Worm (Caenorhabditis elegans) whole organism, young adult: ENCODE data around the gene lem-2.

Source experiments
- B0261.1 ChIP-seq: sonication (generic microtip); optimal IDR thresholded peaks from 2 replicates; lab custom pipeline; 2016; ENCODE audit warnings: mild to moderate bottlenecking, missing genetic modification characterization, moderate library complexity, missing compliant biosample characterization
- C06A6.2 ChIP-seq: fragments of 200-800 bp; sonication (Bioruptor generic); conservative IDR thresholded peaks from 2 replicates; pipeline ENCODE4 v1.3.6; 2022; ENCODE audit warnings: missing genetic modification characterization, missing compliant biosample characterization
- F22D6.2 ChIP-seq: sonication (generic microtip); optimal IDR thresholded peaks from 2 replicates; lab custom pipeline; 2016; ENCODE audit warnings: mild to moderate bottlenecking, missing genetic modification characterization, missing compliant biosample characterization
- F33H1.4 ChIP-seq: fragments of 200-800 bp; sonication (Bioruptor generic); IDR thresholded peaks from 2 replicates; pipeline ENCODE4 v1.3.6; 2022; ENCODE audit warnings: missing genetic modification reagents, missing genetic modification characterization, missing compliant biosample characterization
- F49E8.2 ChIP-seq: sonication (generic microtip); optimal IDR thresholded peaks from 3 replicates; lab custom pipeline; 2017; ENCODE audit warnings: missing genetic modification characterization, mild to moderate bottlenecking, missing compliant biosample characterization, antibody characterized with exemption, moderate library complexity; ENCODE audit not compliant: insufficient read depth
- K11D2.4 ChIP-seq: fragments of 200-800 bp; sonication (Bioruptor generic); IDR thresholded peaks from 2 replicates; pipeline ENCODE4 v1.3.6; 2022; ENCODE audit warnings: missing genetic modification reagents, missing genetic modification characterization, missing compliant biosample characterization
- K12H6.12 ChIP-seq: fragments of 200-800 bp; sonication (Bioruptor generic); optimal IDR thresholded peaks from 2 replicates; lab custom pipeline; 2018; ENCODE audit warnings: mild to moderate bottlenecking, missing genetic modification characterization, missing compliant biosample characterization
- T26A5.8 ChIP-seq: sonication (generic microtip); optimal IDR thresholded peaks from 2 replicates; lab custom pipeline; 2016; ENCODE audit warnings: missing genetic modification characterization, missing compliant biosample characterization
- Y67H2A.10 ChIP-seq: fragments of 200-800 bp; sonication (Bioruptor generic); conservative IDR thresholded peaks from 2 replicates; pipeline ENCODE4 v1.3.6; 2022; ENCODE audit warnings: missing genetic modification reagents, missing genetic modification characterization, missing compliant biosample characterization
- Y95B8A.8 ChIP-seq: fragments of 200-800 bp; sonication (Bioruptor generic); IDR thresholded peaks from 2 replicates; pipeline ENCODE4 v1.3.6; 2022; ENCODE audit warnings: missing genetic modification reagents, missing genetic modification characterization, missing compliant biosample characterization
- akir-1 ChIP-seq: fragments of 200-800 bp; sonication (Bioruptor generic); optimal IDR thresholded peaks from 2 replicates; lab custom pipeline; 2018; ENCODE audit warnings: mild to moderate bottlenecking, missing genetic modification characterization, moderate library complexity, missing compliant biosample characterization
- ama-1 ChIP-seq, 3 experiments: fragments of 150-350 bp in 1 of 3; sonication (generic microtip) in 2 of 3; optimal IDR thresholded peaks; 2 replicates each; lab custom pipeline; 2014 to 2018; ENCODE audit warnings: missing biosample characterization in 2 of 3, missing genetic modification characterization in 2 of 3, missing genetic modification reagents in 2 of 3
- aptf-3 ChIP-seq: fragments of 200-800 bp; sonication (Bioruptor generic); IDR thresholded peaks from 2 replicates; pipeline ENCODE4 v1.3.6; 2022; ENCODE audit warnings: missing genetic modification characterization, missing compliant biosample characterization
- ceh-100 ChIP-seq: fragments of 200-800 bp; sonication (Bioruptor generic); IDR thresholded peaks from 2 replicates; pipeline ENCODE4 v1.3.6; 2022; ENCODE audit warnings: missing genetic modification reagents, missing genetic modification characterization, missing compliant biosample characterization
- ceh-58 ChIP-seq: fragments of 200-800 bp; sonication (Bioruptor generic); IDR thresholded peaks from 2 replicates; pipeline ENCODE4 v1.3.6; 2022; ENCODE audit warnings: missing genetic modification characterization, missing compliant biosample characterization
- ceh-91 ChIP-seq: fragments of 200-800 bp; sonication (Bioruptor generic); IDR thresholded peaks from 2 replicates; pipeline ENCODE4 v1.3.6; 2022; ENCODE audit warnings: missing genetic modification reagents, missing genetic modification characterization, missing compliant biosample characterization
- dpff-1 ChIP-seq: sonication (generic microtip); optimal IDR thresholded peaks from 2 replicates; lab custom pipeline; 2017; ENCODE audit warnings: mild to moderate bottlenecking, missing genetic modification characterization, missing compliant biosample characterization
- efl-1 ChIP-seq: fragments of 150-350 bp; optimal IDR thresholded peaks from 2 replicates; lab custom pipeline; 2014; ENCODE audit warnings: missing biosample characterization, missing genetic modification reagents, missing genetic modification characterization
- ekl-4 ChIP-seq: fragments of 200-800 bp; sonication (Bioruptor generic); IDR thresholded peaks from 2 replicates; pipeline ENCODE4 v1.3.6; 2022; ENCODE audit warnings: missing genetic modification reagents, missing genetic modification characterization, missing compliant biosample characterization
- ets-4 ChIP-seq: fragments of 200-800 bp; sonication (Bioruptor generic); optimal IDR thresholded peaks from 2 replicates; lab custom pipeline; 2018; ENCODE audit warnings: mild to moderate bottlenecking, missing genetic modification characterization, missing compliant biosample characterization
- fkh-3 ChIP-seq: sonication (generic microtip); optimal IDR thresholded peaks from 2 replicates; lab custom pipeline; 2016; ENCODE audit warnings: mild to moderate bottlenecking, missing genetic modification characterization, missing compliant biosample characterization
- gei-17 ChIP-seq: fragments of 200-800 bp; sonication (Bioruptor generic); optimal IDR thresholded peaks from 2 replicates; lab custom pipeline; 2018; ENCODE audit warnings: mild to moderate bottlenecking, missing genetic modification characterization, missing compliant biosample characterization
- hmg-20 ChIP-seq: fragments of 200-800 bp; sonication (Bioruptor generic); IDR thresholded peaks from 2 replicates; pipeline ENCODE4 v1.3.6; 2022; ENCODE audit warnings: missing genetic modification reagents, missing genetic modification characterization, missing compliant biosample characterization
- hrde-1 ChIP-seq: sonication (generic microtip); optimal IDR thresholded peaks from 2 replicates; lab custom pipeline; 2016; ENCODE audit warnings: missing genetic modification characterization, mild to moderate bottlenecking, missing compliant biosample characterization, moderate library complexity, missing genotype, missing genetic modification reagents, borderline replicate concordance
- hsf-1 ChIP-seq: fragments of 200-800 bp; sonication (Bioruptor generic); IDR thresholded peaks from 2 replicates; pipeline ENCODE4 v1.3.6; 2022; ENCODE audit warnings: missing genetic modification reagents, missing genetic modification characterization, missing compliant biosample characterization
- let-607 ChIP-seq, 2 experiments: fragments of 200-800 bp in 1 of 2; sonication (Bioruptor generic) in 1 of 2; sonication (generic microtip) in 1 of 2; optimal IDR thresholded peaks; 2 replicates each; lab custom pipeline; 2016 to 2018; ENCODE audit warnings: mild to moderate bottlenecking in 2 of 2, missing compliant biosample characterization in 2 of 2, missing genetic modification characterization in 2 of 2, moderate library complexity in 2 of 2, missing genotype in 1 of 2
- lin-26 ChIP-seq: fragments of 200-800 bp; sonication (Bioruptor generic); IDR thresholded peaks from 2 replicates; pipeline ENCODE4 v1.3.6; 2022; ENCODE audit warnings: missing genetic modification reagents, missing genetic modification characterization, missing compliant biosample characterization
- lin-35 ChIP-seq, 3 experiments: fragments of 150-350 bp in 2 of 3; sonication (generic microtip) in 1 of 3; optimal IDR thresholded peaks; 2 replicates each; lab custom pipeline; 2014 to 2018; ENCODE audit warnings: missing biosample characterization in 3 of 3, missing genetic modification characterization in 3 of 3, missing genetic modification reagents in 3 of 3
- lin-54 ChIP-seq: fragments of 200-800 bp; sonication (Bioruptor generic); optimal IDR thresholded peaks from 2 replicates; lab custom pipeline; 2018; ENCODE audit warnings: mild to moderate bottlenecking, missing genetic modification characterization, missing compliant biosample characterization
- madf-6 ChIP-seq: fragments of 200-800 bp; sonication (Bioruptor generic); IDR thresholded peaks from 2 replicates; pipeline ENCODE4 v1.3.6; 2022; ENCODE audit warnings: missing genetic modification reagents, missing genetic modification characterization, missing compliant biosample characterization
- mcd-1 ChIP-seq: fragments of 200-800 bp; sonication (Bioruptor generic); IDR thresholded peaks from 2 replicates; pipeline ENCODE4 v1.3.6; 2022; ENCODE audit warnings: missing genetic modification reagents, missing genetic modification characterization, missing compliant biosample characterization
- mes-4 ChIP-seq: sonication (generic microtip); optimal IDR thresholded peaks from 2 replicates; lab custom pipeline; 2016; ENCODE audit warnings: missing genotype, missing genetic modification characterization, missing compliant biosample characterization
- nfya-1 ChIP-seq: sonication (generic microtip); optimal IDR thresholded peaks from 2 replicates; lab custom pipeline; 2017; ENCODE audit warnings: antibody characterized with exemption, missing compliant biosample characterization, missing genetic modification characterization, borderline replicate concordance; ENCODE audit not compliant: insufficient read depth
- nhr-120 ChIP-seq: fragments of 200-800 bp; sonication (Bioruptor generic); IDR thresholded peaks from 2 replicates; pipeline ENCODE4 v1.3.6; 2022; ENCODE audit warnings: missing genetic modification characterization, missing compliant biosample characterization
- nhr-90 ChIP-seq: sonication (generic microtip); optimal IDR thresholded peaks from 2 replicates; lab custom pipeline; 2016; ENCODE audit warnings: missing genotype, mild to moderate bottlenecking, missing genetic modification characterization, missing compliant biosample characterization
- pbrm-1 ChIP-seq: fragments of 200-800 bp; sonication (Bioruptor generic); IDR thresholded peaks from 2 replicates; pipeline ENCODE4 v1.3.6; 2022; ENCODE audit warnings: missing genetic modification reagents, missing genetic modification characterization, missing compliant biosample characterization
- pha-4 ChIP-seq: fragments of 150-350 bp; sonication (generic microtip); optimal IDR thresholded peaks from 2 replicates; lab custom pipeline; 2014; ENCODE audit warnings: missing biosample characterization, missing genetic modification reagents, missing genetic modification characterization
- rpc-1 ChIP-seq, 2 experiments: fragments of 150-350 bp in 1 of 2; sonication (generic microtip) in 1 of 2; optimal IDR thresholded peaks; 2 replicates each; lab custom pipeline; 2014 to 2018; ENCODE audit warnings: missing biosample characterization in 1 of 2, missing genetic modification characterization in 1 of 2, missing genetic modification reagents in 1 of 2, missing genotype in 1 of 2
- sdz-38 ChIP-seq: sonication (generic microtip); optimal IDR thresholded peaks from 2 replicates; lab custom pipeline; 2016; ENCODE audit warnings: missing genotype, missing genetic modification characterization, missing compliant biosample characterization
- snpc-1.1 ChIP-seq: sonication (generic microtip); optimal IDR thresholded peaks from 2 replicates; lab custom pipeline; 2017; ENCODE audit warnings: missing genetic modification characterization, mild to moderate bottlenecking, missing compliant biosample characterization, antibody characterized with exemption, moderate library complexity, missing genotype, missing genetic modification reagents; ENCODE audit not compliant: insufficient read depth
- snpc-4 ChIP-seq, 5 experiments: fragments of 150-350 bp in 1 of 5; sonication (generic microtip) in 4 of 5; optimal IDR thresholded peaks; 2 replicates each; lab custom pipeline; 2014 to 2018; ENCODE audit warnings: missing genetic modification characterization in 5 of 5, missing biosample characterization in 3 of 5, antibody characterized with exemption in 2 of 5, mild to moderate bottlenecking in 2 of 5, missing compliant biosample characterization in 2 of 5, missing genotype in 2 of 5, moderate library complexity in 2 of 5, missing genetic modification reagents in 1 of 5
- somi-1 ChIP-seq: fragments of 200-800 bp; sonication (Bioruptor generic); optimal IDR thresholded peaks from 2 replicates; lab custom pipeline; 2018; ENCODE audit warnings: mild to moderate bottlenecking, missing genetic modification characterization, missing compliant biosample characterization
- sptf-2 ChIP-seq: fragments of 200-800 bp; sonication (Bioruptor generic); optimal IDR thresholded peaks from 2 replicates; lab custom pipeline; 2018; ENCODE audit warnings: mild to moderate bottlenecking, missing genetic modification characterization, missing compliant biosample characterization
- tbp1 ChIP-seq: fragments of 200-800 bp; sonication (Bioruptor generic); optimal IDR thresholded peaks from 2 replicates; lab custom pipeline; 2018; ENCODE audit warnings: mild to moderate bottlenecking, missing genetic modification characterization, missing compliant biosample characterization
- tbx-9 ChIP-seq: sonication (generic microtip); optimal IDR thresholded peaks from 2 replicates; lab custom pipeline; 2016; ENCODE audit warnings: borderline replicate concordance, missing genetic modification characterization, inconsistent platforms, missing compliant biosample characterization
- ztf-26 ChIP-seq: sonication (generic microtip); optimal IDR thresholded peaks from 2 replicates; lab custom pipeline; 2017; ENCODE audit warnings: missing genetic modification characterization, missing compliant biosample characterization
- ztf-28 ChIP-seq: fragments of 200-800 bp; sonication (Bioruptor generic); IDR thresholded peaks from 2 replicates; pipeline ENCODE4 v1.3.6; 2022; ENCODE audit warnings: missing genetic modification reagents, missing genetic modification characterization, missing compliant biosample characterization

Gene lem-2

ce11 chrII:14050506-14050905, 12.7 kb upstream of the lem-2 start (continued):
- TF ChIP-seq C06A6.2 (GFP tag; lab: Robert Waterston, UW), result 0 out of 2 replicates have a peak, but pooled peaks have one; percentile 33
- TF ChIP-seq madf-6, result peak; percentile 50
- TF ChIP-seq F49E8.2 (tag; lab: Kevin White, UChicago), result no peak
- TF ChIP-seq ets-4 (GFP tag; lab: Kevin White, UChicago), result peak; percentile 4
- no peak for TF ChIP-seq tbx-9 (tag; lab: Kevin White, UChicago)
- no peak for TF ChIP-seq hrde-1 (tag; lab: Kevin White, UChicago)
- TF ChIP-seq aptf-3 (GFP tag; lab: Robert Waterston, UW), result no peak
- TF ChIP-seq K12H6.12 (tag; lab: Kevin White, UChicago), result peak; percentile 43
- no peak for TF ChIP-seq nhr-120 (GFP tag; lab: Robert Waterston, UW)
- TF ChIP-seq let-607 (tag; optimal IDR thresholded peaks at IDR 0.05; lab: Kevin White, UChicago), result no peak
- TF ChIP-seq lin-26, result peak; percentile 66
- no peak for TF ChIP-seq snpc-1.1 (tag; lab: Kevin White, UChicago)
- TF ChIP-seq akir-1 (GFP tag; lab: Kevin White, UChicago), result peak; percentile 53
- TF ChIP-seq ztf-28 (GFP tag; lab: Robert Waterston, UW), result no peak
- no peak for TF ChIP-seq dpff-1 (tag; lab: Kevin White, UChicago)
- no peak for TF ChIP-seq Y95B8A.8
- TF ChIP-seq hsf-1 (GFP tag; lab: Robert Waterston, UW), result no peak
- peak; percentile 39 for TF ChIP-seq efl-1 (GFP tag; lab: Kevin White, UChicago)
- no peak for TF ChIP-seq gei-17
- TF ChIP-seq ekl-4 (GFP tag; lab: Robert Waterston, UW), result no peak
- no peak for TF ChIP-seq rpc-1 (optimal IDR thresholded peaks at IDR 0.05; lab: Kevin White, UChicago)
- TF ChIP-seq rpc-1 (tag; optimal IDR thresholded peaks at IDR 0.05; lab: Kevin White, UChicago), result no peak
- TF ChIP-seq fkh-3 (tag; lab: Kevin White, UChicago), result no peak
- TF ChIP-seq nhr-90, result no peak
- peak; percentile 6 for TF ChIP-seq snpc-4 (GFP tag; optimal IDR thresholded peaks at IDR 0.05; lab: Kevin White, UChicago)
- peak in 3 of 4 experiments; percentile 18 to 69 (median 66) for TF ChIP-seq snpc-4 (tag; optimal IDR thresholded peaks at IDR 0.05; lab: Kevin White, UChicago)
- no peak for TF ChIP-seq F22D6.2 (tag; lab: Kevin White, UChicago)
- TF ChIP-seq mes-4 (tag; lab: Kevin White, UChicago), result no peak
- TF ChIP-seq ceh-91, result no peak
- no peak for TF ChIP-seq ama-1 (optimal IDR thresholded peaks at IDR 0.05; lab: Kevin White, UChicago)
- TF ChIP-seq ama-1 (GFP tag; optimal IDR thresholded peaks at IDR 0.05; lab: Kevin White, UChicago), result no peak
- peak; percentile 75 for TF ChIP-seq somi-1 (GFP tag; lab: Kevin White, UChicago)
- TF ChIP-seq hmg-20, result no peak
- TF ChIP-seq sptf-2 (GFP tag; lab: Kevin White, UChicago), result no peak
- TF ChIP-seq ceh-58 (GFP tag; lab: Robert Waterston, UW), result no peak
- TF ChIP-seq Y67H2A.10, result no peak
- 0 out of 2 replicates have a peak, but pooled peaks have one; percentile 39 for TF ChIP-seq pbrm-1 (GFP tag; lab: Robert Waterston, UW)
- TF ChIP-seq sdz-38 (tag; lab: Kevin White, UChicago), result no peak
- TF ChIP-seq lin-35 (GFP tag; optimal IDR thresholded peaks at IDR 0.05; lab: Kevin White, UChicago), result no peak
- TF ChIP-seq ceh-100 (GFP tag; lab: Robert Waterston, UW), result 0 out of 2 replicates have a peak, but pooled peaks have one; percentile 21
- TF ChIP-seq F33H1.4 (GFP tag; lab: Robert Waterston, UW), result no peak
- peak; percentile 45; the same call in 1 of the 2 replicates for TF ChIP-seq K11D2.4 (GFP tag; lab: Robert Waterston, UW)
- TF ChIP-seq lin-54 (GFP tag; lab: Kevin White, UChicago), result peak; percentile 25
- no peak for TF ChIP-seq nfya-1 (tag; lab: Kevin White, UChicago)
- TF ChIP-seq T26A5.8 (tag; lab: Kevin White, UChicago), result no peak
- peak; percentile 60 for TF ChIP-seq ztf-26 (tag; lab: Kevin White, UChicago)
- no peak for TF ChIP-seq B0261.1 (tag; lab: Kevin White, UChicago)
- peak; percentile 90 for TF ChIP-seq mcd-1 (GFP tag; lab: Robert Waterston, UW)
- TF ChIP-seq tbp1, result peak; percentile 54
- TF ChIP-seq pha-4 (tag; lab: Kevin White, UChicago), result peak; percentile 81
